Worm (Caenorhabditis elegans): ENCODE measurements around the gene srh-136.

srh-136 gene

DNA sequence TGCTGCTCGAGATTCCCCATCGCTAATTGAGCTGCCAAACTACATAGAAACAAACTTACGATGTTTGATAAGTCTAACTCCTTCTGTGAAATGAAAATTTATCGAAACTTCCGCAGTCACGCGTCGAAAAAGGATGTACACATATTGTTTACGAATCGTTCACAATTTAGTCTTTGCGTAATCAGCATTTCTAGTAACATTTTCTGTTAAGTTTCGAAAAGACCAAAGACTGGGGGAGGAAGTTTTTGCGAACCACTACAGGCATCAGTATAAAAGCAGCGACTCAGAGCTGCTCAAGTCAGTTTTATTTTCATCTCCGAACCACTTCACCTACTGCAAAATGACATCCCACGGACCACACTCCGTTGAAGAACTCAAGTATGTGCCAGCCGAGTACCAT, 9.2 kb downstream of the srh-136 start, which contains the start of gene sqst-4:
TSS of gene sqst-4 (plus strand) at position 301 of the 400 bp plus-strand sequence.
- TF ChIP-seq zip-11 (GFP tag; IDR thresholded peaks at IDR 0.05): no peak
- no peak for TF ChIP-seq nhr-77 (tag; optimal IDR thresholded peaks at IDR 0.05)
- no peak for TF ChIP-seq R02D3.7 (tag; optimal IDR thresholded peaks at IDR 0.05)
- TF ChIP-seq F44E2.7 (GFP tag; IDR thresholded peaks at IDR 0.05): no peak
- no peak for TF ChIP-seq zfp-2 (tag; optimal IDR thresholded peaks at IDR 0.05)
- no peak for TF ChIP-seq lin-29 (GFP tag; IDR thresholded peaks at IDR 0.05)
- no peak for TF ChIP-seq pha-4 (GFP tag; IDR thresholded peaks at IDR 0.05)
- TF ChIP-seq pha-4 (tag; optimal IDR thresholded peaks at IDR 0.05): no peak
- no peak for TF ChIP-seq dmd-9 (GFP tag; IDR thresholded peaks at IDR 0.05)
- no peak for TF ChIP-seq daf-8 (GFP tag; IDR thresholded peaks at IDR 0.05)
- TF ChIP-seq ces-1 (GFP tag; optimal IDR thresholded peaks at IDR 0.05): no peak
- TF ChIP-seq php-3 (GFP tag; IDR thresholded peaks at IDR 0.05): no peak
- no peak for TF ChIP-seq daf-12 (tag; optimal IDR thresholded peaks at IDR 0.05)
- no peak for TF ChIP-seq Y5F2A.4 (GFP tag; optimal IDR thresholded peaks at IDR 0.05)
- no peak for TF ChIP-seq ztf-7 (tag; optimal IDR thresholded peaks at IDR 0.05)
- no peak for TF ChIP-seq mdt-29 (GFP tag; IDR thresholded peaks at IDR 0.05)
- no peak for TF ChIP-seq lir-3 (tag; optimal IDR thresholded peaks at IDR 0.05)
- TF ChIP-seq F26F4.8 (GFP tag; conservative IDR thresholded peaks at IDR 0.05): no peak

ce11 chrV:16487474-16487873, 9.9 kb downstream of the srh-136 start, which contains the start of gene Y32B12A.5:
Gene Y32B12A.5 (minus strand): TSS chrV:16487574.
- TF ChIP-seq dmd-6 (GFP tag; IDR thresholded peaks at IDR 0.05): peak; percentile 18; the same call in 1 of the 2 replicates
- no peak for TF ChIP-seq unc-130 (GFP tag; optimal IDR thresholded peaks at IDR 0.05)

DNA sequence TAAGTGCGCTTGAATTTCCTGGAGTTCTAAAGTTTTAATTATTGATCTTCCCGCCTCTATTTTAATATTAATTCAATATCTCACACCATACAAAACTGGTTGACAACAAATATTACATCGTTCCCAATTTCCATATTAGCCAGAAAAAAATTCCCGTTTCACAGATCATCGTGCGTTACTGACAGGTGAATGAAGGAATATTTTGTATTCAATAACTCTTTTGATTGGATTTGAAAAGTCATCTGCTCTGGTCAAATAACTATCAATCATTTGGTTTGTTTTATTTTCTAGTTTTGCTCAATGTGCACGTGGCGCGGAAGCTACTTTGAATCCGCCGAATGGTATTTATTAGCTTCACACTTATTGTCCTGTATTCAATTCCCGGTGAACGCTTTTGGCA, 13.7 kb downstream of the srh-136 start, which contains the start of gene srh-139:
TSS of gene srh-139 (plus strand) at position 301 of the 400 bp plus-strand sequence.
- TF ChIP-seq lin-29 (GFP tag; IDR thresholded peaks at IDR 0.05) (no peak), mxl-3 (GFP tag; optimal IDR thresholded peaks at IDR 0.05) (no peak), F37D6.2 (tag; optimal IDR thresholded peaks at IDR 0.05) (no peak), unc-62 (GFP tag; optimal IDR thresholded peaks at IDR 0.05 in 1 of 2) (peak in 1 of 2 experiments; percentile 11), unc-62 (tag; optimal IDR thresholded peaks at IDR 0.05) (no peak), fos-1 (tag; optimal IDR thresholded peaks at IDR 0.05) (no peak), daf-8 (GFP tag; IDR thresholded peaks at IDR 0.05) (no peak), lin-13 (GFP tag; optimal IDR thresholded peaks at IDR 0.05) (no peak), skn-1 (tag; optimal IDR thresholded peaks at IDR 0.05) (no peak)

DNA sequence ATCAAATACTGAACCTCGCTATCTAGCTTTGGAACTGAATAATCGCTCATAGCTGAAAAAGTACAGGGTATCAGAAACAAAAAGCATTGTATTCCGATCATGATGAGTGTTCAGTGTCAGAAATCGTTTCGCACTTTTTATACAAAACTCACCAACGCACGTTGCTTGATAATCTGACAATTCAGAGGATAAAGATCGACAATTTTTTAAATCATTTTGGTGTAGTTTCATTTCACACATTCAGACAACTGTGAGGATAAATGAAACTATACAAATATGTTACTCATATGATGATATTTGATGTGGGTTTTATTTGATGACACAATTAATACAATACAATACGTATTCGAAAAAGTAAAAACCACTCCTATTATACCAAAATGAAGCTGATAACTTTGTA, 14.4 kb downstream of the srh-136 start, which contains the start of gene F57E7.2:
TSS of gene F57E7.2 (minus strand) at position 101 of the 400 bp plus-strand sequence.
- no peak for TF ChIP-seq lsy-2 (tag; optimal IDR thresholded peaks at IDR 0.05)
- TF ChIP-seq unc-130 (GFP tag; optimal IDR thresholded peaks at IDR 0.05): no peak
- no peak for TF ChIP-seq arid-1 (GFP tag; conservative IDR thresholded peaks at IDR 0.05)
- no peak for TF ChIP-seq ceh-44 (GFP tag; IDR thresholded peaks at IDR 0.05)
- no peak for TF ChIP-seq daf-19 (GFP tag; conservative IDR thresholded peaks at IDR 0.05)
- no peak for TF ChIP-seq ztf-7 (tag; optimal IDR thresholded peaks at IDR 0.05)
- TF ChIP-seq zfp-3 (GFP tag; conservative IDR thresholded peaks at IDR 0.05): no peak
- no peak for TF ChIP-seq nhr-41 (GFP tag; IDR thresholded peaks at IDR 0.05)
- TF ChIP-seq egl-43 (GFP tag; IDR thresholded peaks at IDR 0.05): no peak
- TF ChIP-seq duxl-1 (tag; optimal IDR thresholded peaks at IDR 0.05; ENCODE audit: poor library complexity): no peak
- TF ChIP-seq ctbp-1 (GFP tag; IDR thresholded peaks at IDR 0.05): no peak

All from whole organism, L4 larva.